Fruit fly (Drosophila melanogaster) whole organism, adult: ENCODE results near the gene laf.

Experiments
- CG11617 ChIP-seq: fragments of 200-800 bp; sonication (Bioruptor generic); optimal IDR thresholded peaks from 2 replicates; lab custom pipeline; 2017; ENCODE audit warnings: mild to moderate bottlenecking, missing biosample characterization, missing genetic modification reagents, missing genetic modification characterization
- CG12768 ChIP-seq: fragments of 200-800 bp; sonication (Bioruptor generic); optimal IDR thresholded peaks from 2 replicates; lab custom pipeline; 2017; ENCODE audit warnings: missing biosample characterization, missing genetic modification characterization, mild to moderate bottlenecking, moderate library complexity, missing genetic modification reagents
- CG14711 ChIP-seq: fragments of 200-800 bp; sonication (Bioruptor generic); optimal IDR thresholded peaks from 2 replicates; lab custom pipeline; 2018; ENCODE audit warnings: missing biosample characterization, mild to moderate bottlenecking, missing genetic modification characterization, moderate library complexity
- CG1620 ChIP-seq: fragments of 200-800 bp; sonication (Bioruptor generic); optimal IDR thresholded peaks from 2 replicates; lab custom pipeline; 2016; ENCODE audit warnings: missing biosample characterization, missing genetic modification characterization
- CG33017 ChIP-seq: fragments of 200-800 bp; sonication (Bioruptor generic); optimal IDR thresholded peaks from 2 replicates; lab custom pipeline; 2018; ENCODE audit warnings: missing biosample characterization, mild to moderate bottlenecking, missing genetic modification characterization, moderate library complexity
- CG5204 ChIP-seq: fragments of 200-800 bp; sonication (Bioruptor generic); optimal IDR thresholded peaks from 2 replicates; lab custom pipeline; 2016; ENCODE audit warnings: missing biosample characterization, missing genetic modification characterization
- CG7045 ChIP-seq: fragments of 200-800 bp; sonication (Bioruptor generic); optimal IDR thresholded peaks from 2 replicates; lab custom pipeline; 2017; ENCODE audit warnings: missing biosample characterization, mild to moderate bottlenecking, missing genetic modification characterization
- CG7101 ChIP-seq: fragments of 200-800 bp; sonication (Bioruptor generic); optimal IDR thresholded peaks from 2 replicates; lab custom pipeline; 2018; ENCODE audit warnings: missing biosample characterization, mild to moderate bottlenecking, missing genetic modification characterization, moderate library complexity
- Clk ChIP-seq: fragments of 200-800 bp; sonication (Bioruptor generic); optimal IDR thresholded peaks from 2 replicates; lab custom pipeline; 2017; ENCODE audit warnings: missing biosample characterization, missing genetic modification characterization
- Crg-1 ChIP-seq: fragments of 200-800 bp; sonication (Bioruptor generic); optimal IDR thresholded peaks from 2 replicates; lab custom pipeline; 2016; ENCODE audit warnings: missing biosample characterization, missing genetic modification characterization
- Hr96 ChIP-seq: fragments of 200-800 bp; sonication (Bioruptor generic); optimal IDR thresholded peaks from 2 replicates; lab custom pipeline; 2016; ENCODE audit warnings: missing biosample characterization, missing genetic modification characterization
- Mnt ChIP-seq: fragments of 200-800 bp; sonication (Bioruptor generic); optimal IDR thresholded peaks from 2 replicates; lab custom pipeline; 2016; ENCODE audit warnings: missing biosample characterization, mild to moderate bottlenecking, missing genetic modification characterization
- bab1 ChIP-seq: fragments of 200-800 bp; sonication (Bioruptor generic); optimal IDR thresholded peaks from 3 replicates; lab custom pipeline; 2019; ENCODE audit warnings: missing biosample characterization, mild to moderate bottlenecking, missing genetic modification characterization, moderate library complexity
- cic ChIP-seq: fragments of 200-800 bp; sonication (Bioruptor generic); optimal IDR thresholded peaks from 2 replicates; lab custom pipeline; 2017; ENCODE audit warnings: missing biosample characterization, mild to moderate bottlenecking, missing genetic modification characterization, moderate library complexity
- cnc ChIP-seq, 2 experiments: fragments of >200 bp; optimal IDR thresholded peaks; 2 replicates each; lab custom pipeline; 2017
- kay ChIP-seq: fragments of 200-800 bp; sonication (Bioruptor generic); peaks from one replicate; lab custom pipeline; 2016; ENCODE audit warnings: missing biosample characterization, missing genetic modification characterization, borderline replicate concordance
- ovo ChIP-seq: fragments of 200-800 bp; sonication (Bioruptor generic); optimal IDR thresholded peaks from 2 replicates; lab custom pipeline; 2016; ENCODE audit warnings: missing biosample characterization, missing genetic modification characterization
- pad ChIP-seq: fragments of 200-800 bp; sonication (Bioruptor generic); optimal IDR thresholded peaks from 3 replicates; lab custom pipeline; 2017; ENCODE audit warnings: missing biosample characterization, missing genetic modification characterization, mild to moderate bottlenecking, moderate library complexity, missing genetic modification reagents
- tj ChIP-seq: fragments of 200-800 bp; sonication (Bioruptor generic); optimal IDR thresholded peaks from 3 replicates; lab custom pipeline; 2017; ENCODE audit warnings: missing biosample characterization, mild to moderate bottlenecking, missing genetic modification characterization, moderate library complexity
- toe ChIP-seq: fragments of 200-800 bp; sonication (Bioruptor generic); optimal IDR thresholded peaks from 2 replicates; lab custom pipeline; 2016; ENCODE audit warnings: missing biosample characterization, missing genetic modification characterization

Gene laf

DNA sequence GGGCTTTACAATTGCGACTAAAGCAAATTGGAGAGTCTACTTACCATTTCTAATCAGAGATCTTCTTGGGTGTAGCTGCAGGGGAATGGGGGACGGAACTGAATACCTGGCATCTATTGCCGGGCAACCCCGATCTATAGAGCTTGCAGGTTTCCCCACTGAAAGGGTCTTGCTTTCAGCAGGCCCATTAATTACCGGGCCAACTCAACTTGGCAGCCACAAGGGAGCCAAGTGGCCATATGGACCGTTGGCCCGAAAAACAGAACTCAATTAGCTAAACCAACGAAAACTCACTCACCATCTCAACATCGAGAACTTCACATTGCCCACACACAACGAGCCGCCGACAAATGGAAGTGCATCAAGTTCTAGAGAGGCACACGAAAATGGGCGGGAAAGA lies at the start of gene laf:
TSS of gene laf (minus strand) at position 101 of the 400 bp plus-strand sequence.
- TF ChIP-seq ovo (GFP tag; lab: Kevin White, UChicago) = no peak
- no peak for TF ChIP-seq kay (GFP tag; lab: Kevin White, UChicago)
- no peak for TF ChIP-seq Mnt (GFP tag; lab: Kevin White, UChicago)
- TF ChIP-seq CG12768 = no peak
- TF ChIP-seq CG14711 (tag; lab: Kevin White, UChicago) = no peak
- no peak for TF ChIP-seq CG33017 (tag; lab: Kevin White, UChicago)
- TF ChIP-seq CG7101 (tag; lab: Kevin White, UChicago) = no peak
- no peak for TF ChIP-seq bab1 (GFP tag; lab: Kevin White, UChicago)
- TF ChIP-seq Hr96 = no peak
- no peak for TF ChIP-seq cnc (optimal IDR thresholded peaks at IDR 0.05; lab: Kevin White, UChicago)
- TF ChIP-seq CG5204 (GFP tag; lab: Kevin White, UChicago) = no peak
- TF ChIP-seq pad (GFP tag; lab: Kevin White, UChicago) = no peak
- TF ChIP-seq Clk (GFP tag; lab: Kevin White, UChicago) = no peak
- TF ChIP-seq cic (GFP tag; lab: Kevin White, UChicago) = no peak

DNA sequence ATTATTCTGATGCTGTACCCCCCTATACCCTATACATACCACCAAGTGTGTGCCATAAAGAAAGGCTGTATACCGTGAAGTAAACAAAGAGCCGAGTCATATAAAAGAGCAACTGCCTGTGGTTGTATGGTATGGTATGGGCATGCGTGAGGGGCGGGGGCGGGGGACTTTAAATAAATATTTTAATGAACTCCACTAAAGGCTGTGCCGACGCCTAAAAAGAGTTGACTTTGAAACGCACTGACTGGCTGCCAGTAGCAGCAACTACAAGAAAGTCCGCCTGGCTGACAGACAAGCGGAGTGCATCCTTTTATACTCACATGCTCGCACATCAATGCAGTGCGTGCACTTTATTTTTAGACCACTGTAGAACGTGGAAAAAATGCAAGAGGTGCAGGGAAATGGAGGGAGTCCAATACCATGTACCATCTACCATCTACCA lies 36.1 kb upstream of the laf start:
- TF ChIP-seq CG12768 (no peak), ovo (GFP tag; lab: Kevin White, UChicago) (no peak), CG7045 (GFP tag; lab: Kevin White, UChicago) (no peak), toe (GFP tag; lab: Kevin White, UChicago) (no peak), CG14711 (tag; lab: Kevin White, UChicago) (no peak), Clk (GFP tag; lab: Kevin White, UChicago) (no peak), Crg-1 (GFP tag; lab: Kevin White, UChicago) (no peak), CG7101 (tag; lab: Kevin White, UChicago) (no peak), CG11617 (GFP tag; lab: Kevin White, UChicago) (no peak), CG1620 (GFP tag; lab: Kevin White, UChicago) (no peak), Mnt (GFP tag; lab: Kevin White, UChicago) (no peak), CG5204 (GFP tag; lab: Kevin White, UChicago) (no peak), cic (GFP tag; lab: Kevin White, UChicago) (no peak), CG33017 (tag; lab: Kevin White, UChicago) (no peak), tj (GFP tag; lab: Kevin White, UChicago) (no peak), cnc (optimal IDR thresholded peaks at IDR 0.05; lab: Kevin White, UChicago) (no peak), pad (GFP tag; lab: Kevin White, UChicago) (no peak), bab1 (GFP tag; lab: Kevin White, UChicago) (no peak)

DNA sequence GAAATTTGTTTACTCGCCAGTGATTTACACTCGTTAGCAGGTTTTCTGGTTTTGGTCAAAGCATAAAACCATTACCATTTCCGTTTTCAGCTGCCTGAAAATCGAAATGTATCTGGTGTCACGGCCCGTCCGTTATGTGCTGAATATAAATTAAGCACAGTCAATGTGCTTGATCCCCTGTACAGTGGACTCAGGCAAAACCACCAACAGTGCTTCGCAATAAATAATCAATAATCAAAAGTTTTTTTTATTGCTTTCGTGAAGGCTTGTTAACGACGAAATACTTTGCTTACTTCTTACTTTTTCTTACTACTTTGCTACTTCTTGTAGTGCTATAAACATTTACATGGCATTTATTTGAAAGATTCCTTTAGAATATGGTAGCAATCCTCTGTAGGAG lies 34.8 kb upstream of the laf start:
- TF ChIP-seq bab1 (GFP tag; lab: Kevin White, UChicago) = peak; percentile 31
- no peak for TF ChIP-seq cnc (optimal IDR thresholded peaks at IDR 0.05; lab: Kevin White, UChicago)
- TF ChIP-seq CG12768 = no peak
- TF ChIP-seq Mnt (GFP tag; lab: Kevin White, UChicago) = no peak
- TF ChIP-seq CG5204 (GFP tag; lab: Kevin White, UChicago) = no peak
- TF ChIP-seq CG7045 (GFP tag; lab: Kevin White, UChicago) = no peak

DNA sequence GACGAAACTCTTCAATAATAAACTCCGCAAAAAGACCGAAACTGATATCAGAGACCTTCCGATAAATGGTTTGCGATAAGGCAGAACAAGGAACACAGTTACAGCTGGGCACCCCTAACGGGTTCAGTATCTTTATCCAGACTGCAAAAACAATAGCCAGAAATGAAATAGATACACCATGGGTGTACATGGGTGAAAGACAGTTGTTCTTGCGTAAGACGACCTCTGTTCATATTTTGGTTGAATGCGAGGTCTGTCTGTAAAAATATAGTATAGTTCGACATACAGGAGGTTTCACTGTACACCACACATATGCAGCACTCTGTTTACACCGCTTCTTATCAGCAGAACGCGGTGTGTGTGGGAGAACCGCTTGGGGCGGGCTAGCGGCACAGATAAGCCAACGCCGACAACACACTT lies 33.8 kb upstream of the laf start:
- peak; percentile 68 for TF ChIP-seq CG33017 (tag; lab: Kevin White, UChicago)
- TF ChIP-seq CG7045 (GFP tag; lab: Kevin White, UChicago) = peak; percentile 78
- TF ChIP-seq cnc (optimal IDR thresholded peaks at IDR 0.05; lab: Kevin White, UChicago) = no peak
- peak; percentile 79 for TF ChIP-seq cic (GFP tag; lab: Kevin White, UChicago)
- peak; percentile 55 for TF ChIP-seq pad (GFP tag; lab: Kevin White, UChicago)
- peak; percentile 62 for TF ChIP-seq CG14711 (tag; lab: Kevin White, UChicago)
- peak; percentile 84 for TF ChIP-seq CG12768
- TF ChIP-seq CG7101 (tag; lab: Kevin White, UChicago) = peak; percentile 74
- peak; percentile 80 for TF ChIP-seq Mnt (GFP tag; lab: Kevin White, UChicago)
- TF ChIP-seq Crg-1 (GFP tag; lab: Kevin White, UChicago) = peak; percentile 33
- TF ChIP-seq bab1 (GFP tag; lab: Kevin White, UChicago) = peak; percentile 58
- TF ChIP-seq Clk (GFP tag; lab: Kevin White, UChicago) = peak; percentile 61
- TF ChIP-seq kay (GFP tag; lab: Kevin White, UChicago) = no peak
- peak; percentile 65 for TF ChIP-seq toe (GFP tag; lab: Kevin White, UChicago)
- TF ChIP-seq Hr96 = peak; percentile 70
- peak; percentile 63 for TF ChIP-seq ovo (GFP tag; lab: Kevin White, UChicago)
- peak; percentile 55 for TF ChIP-seq CG1620 (GFP tag; lab: Kevin White, UChicago)
- TF ChIP-seq tj (GFP tag; lab: Kevin White, UChicago) = peak; percentile 31
- peak; percentile 69 for TF ChIP-seq CG11617 (GFP tag; lab: Kevin White, UChicago)
- peak; percentile 80 for TF ChIP-seq CG5204 (GFP tag; lab: Kevin White, UChicago)

DNA sequence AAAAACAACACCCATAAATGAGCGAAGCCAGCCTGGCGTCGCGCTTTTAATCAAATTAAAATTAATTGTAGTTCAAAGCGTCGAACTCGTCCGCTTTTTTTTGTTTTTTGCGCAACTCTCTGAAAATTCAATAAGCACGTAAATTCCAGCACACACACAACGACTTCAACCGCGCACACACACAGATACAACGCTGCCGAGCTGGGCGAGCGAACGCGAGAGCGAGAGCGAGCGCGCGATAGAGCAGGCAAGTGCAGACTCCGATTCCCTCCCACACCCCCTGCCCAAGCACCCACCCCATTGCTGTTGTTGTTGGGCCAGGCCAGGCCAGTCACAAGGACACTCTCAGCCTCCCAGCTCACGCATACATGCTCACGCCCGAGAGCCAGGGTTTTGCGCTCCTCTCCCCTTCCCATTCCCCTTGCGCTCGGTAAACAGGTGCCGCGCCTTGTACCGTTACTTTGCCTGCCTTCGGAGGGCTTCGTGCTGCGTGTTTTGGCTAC lies 32.6 kb upstream of the laf start:
- TF ChIP-seq CG33017 (tag; lab: Kevin White, UChicago) (no peak), Hr96 (no peak), CG7101 (tag; lab: Kevin White, UChicago) (no peak), CG12768 (peak; percentile 49), CG14711 (tag; lab: Kevin White, UChicago) (no peak), bab1 (GFP tag; lab: Kevin White, UChicago) (no peak), cic (GFP tag; lab: Kevin White, UChicago) (peak; percentile 44), Mnt (GFP tag; lab: Kevin White, UChicago) (no peak), toe (GFP tag; lab: Kevin White, UChicago) (no peak), CG11617 (GFP tag; lab: Kevin White, UChicago) (no peak), CG1620 (GFP tag; lab: Kevin White, UChicago) (peak; percentile 5), cnc (optimal IDR thresholded peaks at IDR 0.05; lab: Kevin White, UChicago) (no peak), Clk (GFP tag; lab: Kevin White, UChicago) (peak; percentile 35), CG5204 (GFP tag; lab: Kevin White, UChicago) (no peak), CG7045 (GFP tag; lab: Kevin White, UChicago) (no peak), tj (GFP tag; lab: Kevin White, UChicago) (no peak), ovo (GFP tag; lab: Kevin White, UChicago) (peak; percentile 89), pad (GFP tag; lab: Kevin White, UChicago) (peak; percentile 87), kay (GFP tag; lab: Kevin White, UChicago) (no peak), Crg-1 (GFP tag; lab: Kevin White, UChicago) (no peak)
